Worm (Caenorhabditis elegans) whole organism, late embryonic: ENCODE results near the gene C02F12.5.
A peak's percentile ranks its signal among the peaks of the same experiment; 100 is the strongest.

Source experiments
- C08G9.2 ChIP-seq: sonication (generic microtip); optimal IDR thresholded peaks from 2 replicates; lab custom pipeline; 2016; ENCODE audit warnings: mild to moderate bottlenecking, missing genetic modification characterization, moderate library complexity, missing compliant biosample characterization
- C38D4.7 ChIP-seq: fragments of 200-800 bp; sonication (Bioruptor generic); optimal IDR thresholded peaks from 2 replicates; lab custom pipeline; 2018; ENCODE audit warnings: mild to moderate bottlenecking, missing genetic modification characterization, moderate library complexity, missing compliant biosample characterization
- F13H6.1 ChIP-seq: sonication (generic microtip); optimal IDR thresholded peaks from 2 replicates; lab custom pipeline; 2016; ENCODE audit warnings: missing genetic modification characterization, missing compliant biosample characterization
- K02D7.2 ChIP-seq: sonication (generic microtip); optimal IDR thresholded peaks from 2 replicates; lab custom pipeline; 2017; ENCODE audit warnings: mild to moderate bottlenecking, missing genetic modification characterization, missing compliant biosample characterization
- K09A11.1 ChIP-seq: sonication (generic microtip); optimal IDR thresholded peaks from 2 replicates; lab custom pipeline; 2017; ENCODE audit warnings: antibody characterized with exemption, mild to moderate bottlenecking, missing genetic modification characterization, missing compliant biosample characterization; ENCODE audit not compliant: insufficient read depth
- T23F11.4 ChIP-seq: fragments of 200-800 bp; sonication (Bioruptor generic); optimal IDR thresholded peaks from 2 replicates; lab custom pipeline; 2018; ENCODE audit warnings: mild to moderate bottlenecking, missing genetic modification characterization, missing compliant biosample characterization
- Y22D7AL.16 ChIP-seq: sonication (generic microtip); optimal IDR thresholded peaks from 2 replicates; lab custom pipeline; 2016; ENCODE audit warnings: missing genetic modification characterization, missing compliant biosample characterization
- ahr-1 ChIP-seq: sonication (generic microtip); optimal IDR thresholded peaks from 2 replicates; lab custom pipeline; 2016; ENCODE audit warnings: missing genetic modification characterization, missing compliant biosample characterization
- ama-1 ChIP-seq: fragments of 150-350 bp; optimal IDR thresholded peaks from 2 replicates; lab custom pipeline; 2014
- ceh-14 ChIP-seq: sonication (generic microtip); optimal IDR thresholded peaks from 2 replicates; lab custom pipeline; 2016; ENCODE audit warnings: missing genotype, missing genetic modification characterization, missing compliant biosample characterization
- ceh-19 ChIP-seq: fragments of 200-800 bp; sonication (Bioruptor generic); optimal IDR thresholded peaks from 2 replicates; lab custom pipeline; 2018; ENCODE audit warnings: mild to moderate bottlenecking, missing genetic modification characterization, missing compliant biosample characterization
- ceh-2 ChIP-seq: sonication (generic microtip); optimal IDR thresholded peaks from 2 replicates; lab custom pipeline; 2016; ENCODE audit warnings: missing genotype, missing genetic modification characterization, missing compliant biosample characterization
- ceh-22 ChIP-seq: sonication (generic microtip); optimal IDR thresholded peaks from 2 replicates; lab custom pipeline; 2017; ENCODE audit warnings: missing biosample characterization, missing genetic modification characterization
- ceh-24 ChIP-seq: sonication (generic microtip); optimal IDR thresholded peaks from 2 replicates; lab custom pipeline; 2016; ENCODE audit warnings: mild to moderate bottlenecking, missing genetic modification characterization, missing compliant biosample characterization
- ceh-30 ChIP-seq: fragments of 150-350 bp; optimal IDR thresholded peaks from 2 replicates; lab custom pipeline; 2014; ENCODE audit warnings: missing biosample characterization, missing genetic modification characterization
- ceh-31 ChIP-seq: sonication (generic microtip); optimal IDR thresholded peaks from 2 replicates; lab custom pipeline; 2016; ENCODE audit warnings: missing genetic modification characterization, missing compliant biosample characterization
- ceh-34 ChIP-seq: sonication (generic microtip); optimal IDR thresholded peaks from 2 replicates; lab custom pipeline; 2016; ENCODE audit warnings: mild to moderate bottlenecking, missing genetic modification characterization, missing compliant biosample characterization
- ceh-48 ChIP-seq: sonication (generic microtip); optimal IDR thresholded peaks from 2 replicates; lab custom pipeline; 2016; ENCODE audit warnings: missing genetic modification characterization, inconsistent platforms, missing compliant biosample characterization
- ceh-6 ChIP-seq: fragments of 200-800 bp; sonication (Bioruptor generic); optimal IDR thresholded peaks from 2 replicates; lab custom pipeline; 2018; ENCODE audit warnings: mild to moderate bottlenecking, missing genetic modification characterization, missing compliant biosample characterization
- ceh-9 ChIP-seq: sonication (generic microtip); optimal IDR thresholded peaks from 2 replicates; lab custom pipeline; 2016; ENCODE audit warnings: mild to moderate bottlenecking, missing genetic modification characterization, inconsistent platforms, missing compliant biosample characterization
- che-1 ChIP-seq: sonication (generic microtip); optimal IDR thresholded peaks from 2 replicates; lab custom pipeline; 2016; ENCODE audit warnings: mild to moderate bottlenecking, missing genetic modification characterization, missing compliant biosample characterization
- dmd-4 ChIP-seq: sonication (generic microtip); optimal IDR thresholded peaks from 2 replicates; lab custom pipeline; 2016; ENCODE audit warnings: borderline replicate concordance, missing genetic modification characterization, missing compliant biosample characterization
- dve-1 ChIP-seq: sonication (generic microtip); optimal IDR thresholded peaks from 2 replicates; lab custom pipeline; 2017; ENCODE audit warnings: antibody characterized with exemption, mild to moderate bottlenecking, missing genetic modification characterization, missing compliant biosample characterization
- elt-4 ChIP-seq: sonication (generic microtip); optimal IDR thresholded peaks from 2 replicates; lab custom pipeline; 2016; ENCODE audit warnings: missing genetic modification characterization, missing compliant biosample characterization
- ets-4 ChIP-seq: sonication (generic microtip); optimal IDR thresholded peaks from 2 replicates; lab custom pipeline; 2016; ENCODE audit warnings: missing genetic modification characterization, missing compliant biosample characterization
- fax-1 ChIP-seq: sonication (generic microtip); optimal IDR thresholded peaks from 2 replicates; lab custom pipeline; 2016; ENCODE audit warnings: missing genotype, missing genetic modification characterization, missing compliant biosample characterization
- fkh-10 ChIP-seq: fragments of 150-350 bp; optimal IDR thresholded peaks from 2 replicates; lab custom pipeline; 2014; ENCODE audit warnings: missing biosample characterization, missing genetic modification reagents, missing genetic modification characterization
- fkh-6 ChIP-seq: sonication (generic microtip); optimal IDR thresholded peaks from 2 replicates; lab custom pipeline; 2016; ENCODE audit warnings: missing genetic modification characterization, missing compliant biosample characterization
- hlh-15 ChIP-seq: sonication (generic microtip); optimal IDR thresholded peaks from 2 replicates; lab custom pipeline; 2016; ENCODE audit warnings: missing genetic modification characterization, missing compliant biosample characterization
- hlh-6 ChIP-seq: sonication (generic microtip); optimal IDR thresholded peaks from 2 replicates; lab custom pipeline; 2016; ENCODE audit warnings: missing genotype, missing genetic modification characterization, missing compliant biosample characterization
- hlh-8 ChIP-seq: sonication (generic microtip); optimal IDR thresholded peaks from 2 replicates; lab custom pipeline; 2016; ENCODE audit warnings: missing genotype, missing genetic modification characterization, missing compliant biosample characterization
- madf-2 ChIP-seq: sonication (generic microtip); optimal IDR thresholded peaks from 2 replicates; lab custom pipeline; 2017; ENCODE audit warnings: missing genetic modification characterization, missing compliant biosample characterization
- mec-3 ChIP-seq: sonication (generic microtip); optimal IDR thresholded peaks from 2 replicates; lab custom pipeline; 2016; ENCODE audit warnings: borderline replicate concordance, missing genetic modification characterization, missing compliant biosample characterization
- nfya-1 ChIP-seq: sonication (generic microtip); optimal IDR thresholded peaks from 2 replicates; lab custom pipeline; 2017; ENCODE audit warnings: missing genetic modification characterization, mild to moderate bottlenecking, missing compliant biosample characterization, antibody characterized with exemption, moderate library complexity
- nhr-11 ChIP-seq: fragments of 150-350 bp; optimal IDR thresholded peaks from 2 replicates; lab custom pipeline; 2014; ENCODE audit warnings: missing biosample characterization, missing genetic modification characterization
- nhr-232 ChIP-seq: sonication (generic microtip); optimal IDR thresholded peaks from 2 replicates; lab custom pipeline; 2016; ENCODE audit warnings: missing genetic modification characterization, missing compliant biosample characterization
- npax-4 ChIP-seq: sonication (generic microtip); optimal IDR thresholded peaks from 2 replicates; lab custom pipeline; 2016; ENCODE audit warnings: missing genetic modification characterization, missing compliant biosample characterization
- pag-3 ChIP-seq: sonication (generic microtip); optimal IDR thresholded peaks from 2 replicates; lab custom pipeline; 2016; ENCODE audit warnings: missing compliant biosample characterization, missing genetic modification characterization, borderline replicate concordance
- pat-9 ChIP-seq: fragments of 200-800 bp; sonication (Bioruptor generic); optimal IDR thresholded peaks from 2 replicates; lab custom pipeline; 2018; ENCODE audit warnings: mild to moderate bottlenecking, missing genetic modification characterization, moderate library complexity, missing compliant biosample characterization
- pax-1 ChIP-seq: fragments of 150-350 bp; optimal IDR thresholded peaks from 2 replicates; lab custom pipeline; 2014; ENCODE audit warnings: missing biosample characterization, missing genetic modification characterization
- pha-2 ChIP-seq: sonication (generic microtip); optimal IDR thresholded peaks from 2 replicates; lab custom pipeline; 2017; ENCODE audit warnings: mild to moderate bottlenecking, missing genetic modification characterization, missing compliant biosample characterization
- pha-4 ChIP-seq: fragments of 150-350 bp; optimal IDR thresholded peaks from 2 replicates; lab custom pipeline; 2018; ENCODE audit warnings: missing biosample characterization, missing genetic modification reagents, missing genetic modification characterization
- pqm-1 ChIP-seq: sonication (generic microtip); optimal IDR thresholded peaks from 2 replicates; lab custom pipeline; 2016; ENCODE audit warnings: missing genetic modification characterization, missing compliant biosample characterization
- ref-2 ChIP-seq: sonication (generic microtip); optimal IDR thresholded peaks from 2 replicates; lab custom pipeline; 2016; ENCODE audit warnings: missing genetic modification characterization, missing compliant biosample characterization
- rnt-1 ChIP-seq: sonication (generic microtip); optimal IDR thresholded peaks from 2 replicates; lab custom pipeline; 2016; ENCODE audit warnings: missing genetic modification characterization, missing compliant biosample characterization
- sdc-2 ChIP-seq: sonication (generic microtip); optimal IDR thresholded peaks from 2 replicates; lab custom pipeline; 2016; ENCODE audit warnings: missing genotype, missing genetic modification characterization, missing compliant biosample characterization
- syd-9 ChIP-seq: sonication (generic microtip); optimal IDR thresholded peaks from 2 replicates; lab custom pipeline; 2016; ENCODE audit warnings: mild to moderate bottlenecking, missing genetic modification characterization, moderate library complexity, missing compliant biosample characterization
- tbx-2 ChIP-seq: sonication (generic microtip); optimal IDR thresholded peaks from 2 replicates; lab custom pipeline; 2016; ENCODE audit warnings: missing genetic modification characterization, missing compliant biosample characterization
- tbx-7 ChIP-seq: sonication (generic microtip); optimal IDR thresholded peaks from 2 replicates; lab custom pipeline; 2016; ENCODE audit warnings: missing genotype, missing genetic modification characterization, missing compliant biosample characterization
- ttx-3 ChIP-seq: sonication (generic microtip); optimal IDR thresholded peaks from 2 replicates; lab custom pipeline; 2016; ENCODE audit warnings: missing genetic modification reagents, missing genetic modification characterization, missing compliant biosample characterization
- unc-3 ChIP-seq, 2 experiments: fragments of 200-800 bp in 1 of 2; sonication (Bioruptor generic) in 1 of 2; sonication (generic microtip) in 1 of 2; conservative IDR thresholded peaks in 1 of 2; optimal IDR thresholded peaks in 1 of 2; 2 replicates each; pipeline versions ENCODE4 v1.3.6 to Lab custom; 2016 to 2022; ENCODE audit warnings: missing compliant biosample characterization in 2 of 2, missing genetic modification characterization in 2 of 2, missing genetic modification reagents in 1 of 2
- unc-55 ChIP-seq: sonication (generic microtip); optimal IDR thresholded peaks from 2 replicates; lab custom pipeline; 2017; ENCODE audit warnings: missing biosample characterization, missing genetic modification reagents, missing genetic modification characterization
- unc-86 ChIP-seq: sonication (generic microtip); optimal IDR thresholded peaks from 2 replicates; lab custom pipeline; 2016; ENCODE audit warnings: missing genetic modification characterization, missing compliant biosample characterization

Gene C02F12.5

ce11 chrX:3697623-3698022 lies 25.7 kb upstream of the C02F12.5 start:
- TF ChIP-seq ahr-1 (tag; lab: Kevin White, UChicago) (peak; percentile 70), hlh-6 (tag; lab: Kevin White, UChicago) (peak; percentile 88), madf-2 (tag; lab: Kevin White, UChicago) (peak; percentile 83), ceh-2 (tag; lab: Kevin White, UChicago) (peak; percentile 80), ets-4 (tag; lab: Kevin White, UChicago) (peak; percentile 59), K02D7.2 (peak; percentile 80), pha-4 (tag; lab: Kevin White, UChicago) (no peak), F13H6.1 (tag; lab: Kevin White, UChicago) (peak; percentile 82), ceh-30 (peak; percentile 52), ceh-6 (GFP tag; lab: Kevin White, UChicago) (peak; percentile 82), unc-55 (GFP tag; lab: Kevin White, UChicago) (no peak), ama-1 (no peak), npax-4 (peak; percentile 78), unc-3 (GFP tag; conservative IDR thresholded peaks at IDR 0.05; lab: Robert Waterston, UW) (peak; percentile 90), unc-3 (tag; optimal IDR thresholded peaks at IDR 0.05; lab: Kevin White, UChicago) (peak; percentile 62), hlh-8 (tag; lab: Kevin White, UChicago) (peak; percentile 74), ceh-24 (tag; lab: Kevin White, UChicago) (peak; percentile 73), elt-4 (tag; lab: Kevin White, UChicago) (no peak), ceh-34 (peak; percentile 81), tbx-2 (tag; lab: Kevin White, UChicago) (peak; percentile 84), ceh-31 (tag; lab: Kevin White, UChicago) (peak; percentile 63), che-1 (peak; percentile 86), mec-3 (no peak), ceh-19 (GFP tag; lab: Kevin White, UChicago) (peak; percentile 90), nfya-1 (peak; percentile 64), fax-1 (tag; lab: Kevin White, UChicago) (peak; percentile 81), ceh-14 (tag; lab: Kevin White, UChicago) (peak; percentile 93), C38D4.7 (GFP tag; lab: Kevin White, UChicago) (peak; percentile 84), tbx-7 (tag; lab: Kevin White, UChicago) (peak; percentile 47), pag-3 (peak; percentile 69), fkh-6 (peak; percentile 81), syd-9 (peak; percentile 82), pat-9 (tag; lab: Kevin White, UChicago) (peak; percentile 83), ref-2 (tag; lab: Kevin White, UChicago) (peak; percentile 79), nhr-232 (peak; percentile 70), unc-86 (tag; lab: Kevin White, UChicago) (peak; percentile 62), ceh-22 (no peak), Y22D7AL.16 (tag; lab: Kevin White, UChicago) (peak; percentile 82), nhr-11 (tag; lab: Kevin White, UChicago) (no peak), hlh-15 (peak; percentile 76), K09A11.1 (peak; percentile 47), pha-2 (peak; percentile 87), ceh-9 (tag; lab: Kevin White, UChicago) (peak; percentile 52), pqm-1 (peak; percentile 69), fkh-10 (peak; percentile 24), C08G9.2 (tag; lab: Kevin White, UChicago) (peak; percentile 77), pax-1 (tag; lab: Kevin White, UChicago) (no peak), ttx-3 (tag; lab: Kevin White, UChicago) (peak; percentile 82), rnt-1 (tag; lab: Kevin White, UChicago) (peak; percentile 83), dmd-4 (tag; lab: Kevin White, UChicago) (peak; percentile 74), sdc-2 (peak; percentile 86), dve-1 (peak; percentile 70), ceh-48 (tag; lab: Kevin White, UChicago) (peak; percentile 72), T23F11.4 (GFP tag; lab: Kevin White, UChicago) (peak; percentile 86)
